Fruit fly (Drosophila melanogaster) whole organism, pupa: ENCODE measurements around the gene Irk1.

Source experiments
- CG13204 ChIP-seq: fragments of 200-800 bp; sonication (Bioruptor generic); optimal IDR thresholded peaks from 2 replicates; lab custom pipeline; 2018; ENCODE audit warnings: missing biosample characterization, mild to moderate bottlenecking, missing genetic modification characterization, moderate library complexity
- CG34367 ChIP-seq: fragments of 200-800 bp; sonication (Bioruptor generic); optimal IDR thresholded peaks from 2 replicates; lab custom pipeline; 2018; ENCODE audit warnings: missing biosample characterization, mild to moderate bottlenecking, missing genetic modification characterization
- Pif1A ChIP-seq: fragments of 200-800 bp; sonication (Bioruptor generic); optimal IDR thresholded peaks from 3 replicates; lab custom pipeline; 2016; ENCODE audit warnings: missing biosample characterization, missing genetic modification characterization
- Pif1B ChIP-seq: fragments of 200-800 bp; sonication (Bioruptor generic); optimal IDR thresholded peaks from 3 replicates; lab custom pipeline; 2016; ENCODE audit warnings: missing biosample characterization, missing genetic modification characterization

dm6 chr3R:23178052-23178591 lies 10.0 kb downstream of the Irk1 start:
- TF ChIP-seq CG34367 (tag; lab: Kevin White, UChicago), result no peak
- no peak for TF ChIP-seq CG13204 (GFP tag; lab: Kevin White, UChicago)
- no peak for TF ChIP-seq Pif1A (GFP tag; lab: Kevin White, UChicago)
- no peak for TF ChIP-seq Pif1B (GFP tag; lab: Kevin White, UChicago)
